Worm (Caenorhabditis elegans) whole organism, L4 larva: ENCODE data around the gene D2089.8.

Experiments used
- F26F4.8 ChIP-seq: fragments of 200-800 bp; sonication (Bioruptor generic); conservative IDR thresholded peaks from 2 replicates; pipeline ENCODE4 v1.3.6; 2022; ENCODE audit warnings: missing genetic modification characterization, missing compliant biosample characterization
- F37D6.2 ChIP-seq: sonication (generic microtip); optimal IDR thresholded peaks from 2 replicates; lab custom pipeline; 2016; ENCODE audit warnings: mild to moderate bottlenecking, missing genetic modification characterization, missing compliant biosample characterization
- F44E2.7 ChIP-seq: fragments of 200-800 bp; sonication (Bioruptor generic); IDR thresholded peaks from 2 replicates; pipeline ENCODE4 v2.1.2; 2022; ENCODE audit warnings: missing genetic modification characterization, missing compliant biosample characterization
- R02D3.7 ChIP-seq: fragments of 150-350 bp; sonication (generic microtip); optimal IDR thresholded peaks from 3 replicates; lab custom pipeline; 2014; ENCODE audit warnings: missing biosample characterization, missing genetic modification characterization
- T26A8.4 ChIP-seq: fragments of 200-800 bp; sonication (Bioruptor generic); IDR thresholded peaks from 2 replicates; pipeline ENCODE4 v1.3.6; 2022; ENCODE audit warnings: missing genetic modification characterization, missing compliant biosample characterization
- Y48G9A.11 ChIP-seq: fragments of 200-800 bp; sonication (Bioruptor generic); IDR thresholded peaks from 2 replicates; pipeline ENCODE4 v1.3.6; 2022; ENCODE audit warnings: missing genetic modification reagents, missing genetic modification characterization, missing compliant biosample characterization
- Y75B8A.6 ChIP-seq: fragments of 200-800 bp; sonication (Bioruptor generic); IDR thresholded peaks from 2 replicates; pipeline ENCODE4 v1.3.6; 2022; ENCODE audit warnings: missing genetic modification reagents, missing genetic modification characterization, missing compliant biosample characterization
- ZK337.2 ChIP-seq: fragments of 200-800 bp; sonication (Bioruptor generic); IDR thresholded peaks from 2 replicates; pipeline ENCODE4 v1.3.6; 2022; ENCODE audit warnings: missing genetic modification reagents, missing genetic modification characterization, missing compliant biosample characterization
- aha-1 ChIP-seq: fragments of 150-350 bp; peaks from one replicate; lab custom pipeline; 2014; ENCODE audit warnings: missing biosample characterization, missing genetic modification characterization
- aly-2 ChIP-seq: sonication (generic microtip); optimal IDR thresholded peaks from 2 replicates; lab custom pipeline; 2018; ENCODE audit warnings: missing biosample characterization, missing genetic modification characterization
- arid-1 ChIP-seq: fragments of 200-800 bp; sonication (Bioruptor generic); conservative IDR thresholded peaks from 2 replicates; pipeline ENCODE4 v1.3.6; 2022; ENCODE audit warnings: missing genetic modification reagents, missing genetic modification characterization, missing compliant biosample characterization
- ceh-20 ChIP-seq: fragments of 200-800 bp; sonication (Bioruptor generic); IDR thresholded peaks from 2 replicates; pipeline ENCODE4 v1.3.6; 2022; ENCODE audit warnings: missing genetic modification reagents, missing genetic modification characterization, missing compliant biosample characterization
- ceh-62 ChIP-seq: sonication (generic microtip); optimal IDR thresholded peaks from 2 replicates; lab custom pipeline; 2017; ENCODE audit warnings: missing biosample characterization, missing genetic modification characterization
- ceh-82 ChIP-seq: sonication (generic microtip); optimal IDR thresholded peaks from 2 replicates; lab custom pipeline; 2017; ENCODE audit warnings: missing biosample characterization, missing genetic modification characterization
- ces-1 ChIP-seq: fragments of 150-350 bp; sonication (generic microtip); optimal IDR thresholded peaks from 4 replicates; lab custom pipeline; 2014; ENCODE audit warnings: missing biosample characterization, missing genetic modification reagents, missing genetic modification characterization
- egl-43 ChIP-seq: fragments of 200-800 bp; sonication (Bioruptor generic); IDR thresholded peaks from 2 replicates; pipeline ENCODE4 v1.3.6; 2022; ENCODE audit warnings: missing genetic modification reagents, missing genetic modification characterization, missing compliant biosample characterization
- hif-1 ChIP-seq, 2 experiments: sonication (generic microtip); optimal IDR thresholded peaks; 2 replicates each; lab custom pipeline; 2016 to 2017; ENCODE audit warnings: missing compliant biosample characterization in 2 of 2, missing genetic modification characterization in 2 of 2, missing genetic modification reagents in 2 of 2, missing genotype in 2 of 2, mild to moderate bottlenecking in 1 of 2
- hlh-11 ChIP-seq: fragments of 200-800 bp; sonication (Bioruptor generic); optimal IDR thresholded peaks from 2 replicates; lab custom pipeline; 2018; ENCODE audit warnings: mild to moderate bottlenecking, missing genetic modification characterization, missing compliant biosample characterization
- lim-7 ChIP-seq: fragments of 200-800 bp; sonication (Bioruptor generic); IDR thresholded peaks from 2 replicates; pipeline ENCODE4 v1.3.6; 2022; ENCODE audit warnings: missing genetic modification characterization, missing compliant biosample characterization
- lin-13 ChIP-seq: fragments of 150-350 bp; optimal IDR thresholded peaks from 2 replicates; lab custom pipeline; 2014; ENCODE audit warnings: missing biosample characterization, missing genetic modification reagents, missing genetic modification characterization
- lsy-2 ChIP-seq, 2 experiments: fragments of 150-350 bp in 1 of 2; sonication (generic microtip) in 1 of 2; optimal IDR thresholded peaks; 2 replicates each; lab custom pipeline; 2014 to 2017; ENCODE audit warnings: missing biosample characterization in 2 of 2, missing genetic modification characterization in 2 of 2
- madf-5 ChIP-seq, 2 experiments: fragments of 200-800 bp; sonication (Bioruptor generic); IDR thresholded peaks; 2 replicates each; pipeline ENCODE4 v1.3.6; 2022; ENCODE audit warnings: missing compliant biosample characterization in 2 of 2, missing genetic modification characterization in 2 of 2
- madf-9 ChIP-seq: fragments of 200-800 bp; sonication (Bioruptor generic); conservative IDR thresholded peaks from 2 replicates; pipeline ENCODE4 v1.3.6; 2022; ENCODE audit warnings: missing genetic modification reagents, missing genetic modification characterization, missing compliant biosample characterization
- mdl-1 ChIP-seq, 2 experiments: fragments of 150-350 bp in 1 of 2; sonication (generic microtip) in 1 of 2; optimal IDR thresholded peaks; 2 replicates each; lab custom pipeline; 2014 to 2017; ENCODE audit warnings: missing biosample characterization in 2 of 2, missing genetic modification characterization in 2 of 2
- mdt-29 ChIP-seq: fragments of 200-800 bp; sonication (Bioruptor generic); IDR thresholded peaks from 2 replicates; pipeline ENCODE4 v1.3.6; 2022; ENCODE audit warnings: missing genetic modification reagents, missing genetic modification characterization, missing compliant biosample characterization
- mxl-3 ChIP-seq: fragments of 200-800 bp; sonication (Bioruptor generic); optimal IDR thresholded peaks from 2 replicates; lab custom pipeline; 2018; ENCODE audit warnings: mild to moderate bottlenecking, missing genetic modification characterization, missing compliant biosample characterization
- nhr-10 ChIP-seq: fragments of 150-350 bp; optimal IDR thresholded peaks from 2 replicates; lab custom pipeline; 2014; ENCODE audit warnings: missing biosample characterization, missing genetic modification characterization
- nhr-28 ChIP-seq: fragments of 150-350 bp; optimal IDR thresholded peaks from 2 replicates; lab custom pipeline; 2014; ENCODE audit warnings: missing biosample characterization, missing genetic modification characterization
- nhr-42 ChIP-seq: fragments of 200-800 bp; sonication (Bioruptor generic); IDR thresholded peaks from 2 replicates; pipeline ENCODE4 v1.3.6; 2022; ENCODE audit warnings: missing genetic modification characterization, missing compliant biosample characterization
- nhr-48 ChIP-seq: sonication (generic microtip); optimal IDR thresholded peaks from 2 replicates; lab custom pipeline; 2016; ENCODE audit warnings: mild to moderate bottlenecking, missing genetic modification characterization, missing compliant biosample characterization
- nhr-76 ChIP-seq: fragments of 150-350 bp; optimal IDR thresholded peaks from 2 replicates; lab custom pipeline; 2014; ENCODE audit warnings: missing biosample characterization, missing genetic modification characterization
- php-3 ChIP-seq: fragments of 200-800 bp; sonication (Bioruptor generic); IDR thresholded peaks from 2 replicates; pipeline ENCODE4 v1.3.6; 2022; ENCODE audit warnings: missing genetic modification reagents, missing genetic modification characterization, missing compliant biosample characterization
- rbr-2 ChIP-seq: sonication (generic microtip); optimal IDR thresholded peaks from 2 replicates; lab custom pipeline; 2016; ENCODE audit warnings: missing genotype, missing genetic modification characterization, missing compliant biosample characterization
- sdz-12 ChIP-seq: fragments of 200-800 bp; sonication (Bioruptor generic); optimal IDR thresholded peaks from 2 replicates; lab custom pipeline; 2018; ENCODE audit warnings: mild to moderate bottlenecking, missing genetic modification characterization, missing compliant biosample characterization
- snpc-4 ChIP-seq: fragments of 150-350 bp; optimal IDR thresholded peaks from 2 replicates; lab custom pipeline; 2014; ENCODE audit warnings: missing biosample characterization, missing genetic modification characterization
- spr-1 ChIP-seq: sonication (generic microtip); optimal IDR thresholded peaks from 2 replicates; lab custom pipeline; 2016; ENCODE audit warnings: mild to moderate bottlenecking, missing genetic modification characterization, missing compliant biosample characterization
- tag-97 ChIP-seq: fragments of 200-800 bp; sonication (Bioruptor generic); IDR thresholded peaks from 2 replicates; pipeline ENCODE4 v1.3.6; 2022; ENCODE audit warnings: missing genetic modification characterization, missing compliant biosample characterization
- unc-130 ChIP-seq: sonication (generic microtip); optimal IDR thresholded peaks from 2 replicates; lab custom pipeline; 2016; ENCODE audit warnings: missing genetic modification reagents, missing genetic modification characterization, missing compliant biosample characterization
- unc-39 ChIP-seq: sonication (generic microtip); optimal IDR thresholded peaks from 2 replicates; lab custom pipeline; 2017; ENCODE audit warnings: missing biosample characterization, missing genetic modification characterization
- vab-7 ChIP-seq: fragments of 200-800 bp; sonication (Bioruptor generic); IDR thresholded peaks from 2 replicates; pipeline ENCODE4 v1.3.6; 2022; ENCODE audit warnings: missing genetic modification reagents, missing genetic modification characterization, missing compliant biosample characterization
- zip-2 ChIP-seq: fragments of 150-350 bp; optimal IDR thresholded peaks from 2 replicates; lab custom pipeline; 2014; ENCODE audit warnings: missing biosample characterization, missing genetic modification characterization
- ztf-11 ChIP-seq: fragments of 150-350 bp; optimal IDR thresholded peaks from 2 replicates; lab custom pipeline; 2014; ENCODE audit warnings: missing biosample characterization, missing genetic modification characterization
- ztf-7 ChIP-seq: fragments of 150-350 bp; optimal IDR thresholded peaks from 2 replicates; lab custom pipeline; 2014; ENCODE audit warnings: missing biosample characterization, missing genetic modification characterization

Gene D2089.8

DNA sequence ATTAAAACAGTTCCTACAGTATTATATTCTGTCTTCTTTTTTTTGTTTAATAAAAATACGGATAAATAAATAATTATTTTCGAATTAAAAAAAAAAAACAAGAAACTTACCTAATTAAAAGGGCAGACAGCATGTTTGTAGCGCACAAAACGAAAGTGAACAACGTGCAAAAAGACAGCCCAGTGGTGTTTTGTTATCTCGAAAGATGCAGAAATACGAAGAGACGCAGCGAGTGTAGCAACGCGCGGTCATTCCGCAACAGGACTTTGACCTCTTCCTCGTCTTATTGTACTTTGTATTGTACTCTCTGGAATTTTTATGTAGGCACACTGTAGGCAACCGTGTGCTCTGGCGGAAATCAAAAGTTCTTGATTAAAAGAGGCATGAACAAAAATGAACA lies 31.1 kb upstream of the D2089.8 start, which contains the start of gene gbh-1 (continued):
- TF ChIP-seq ceh-20 (GFP tag; lab: Robert Waterston, UW) (no peak), hlh-11 (tag; lab: Kevin White, UChicago) (peak; percentile 59), nhr-28 (tag; lab: Kevin White, UChicago) (peak; percentile 99), Y48G9A.11 (GFP tag; lab: Robert Waterston, UW) (no peak), nhr-48 (tag; lab: Kevin White, UChicago) (peak; percentile 32), vab-7 (GFP tag; lab: Robert Waterston, UW) (no peak), egl-43 (no peak), tag-97 (GFP tag; lab: Robert Waterston, UW) (no peak), T26A8.4 (GFP tag; lab: Robert Waterston, UW) (no peak), madf-9 (GFP tag; lab: Robert Waterston, UW) (peak; percentile 73), madf-5 (GFP tag; IDR thresholded peaks at IDR 0.05; lab: Robert Waterston, UW) (no peak), php-3 (GFP tag; lab: Robert Waterston, UW) (0 out of 2 replicates have a peak, but pooled peaks have one; percentile 22), hif-1 (tag; optimal IDR thresholded peaks at IDR 0.05; lab: Kevin White, UChicago) (peak in 1 of 2 experiments; percentile 73), mdt-29 (GFP tag; lab: Robert Waterston, UW) (no peak), mxl-3 (GFP tag; lab: Kevin White, UChicago) (peak; percentile 50)

- peak; percentile 91 for TF ChIP-seq aha-1 (tag; lab: Kevin White, UChicago)
- no peak for TF ChIP-seq sdz-12 (GFP tag; lab: Kevin White, UChicago)
- TF ChIP-seq, all 104 proteins: peak for 1
Measured at ce11 chrII:10684954-10685353, 22.4 kb upstream of the D2089.8 start.

DNA sequence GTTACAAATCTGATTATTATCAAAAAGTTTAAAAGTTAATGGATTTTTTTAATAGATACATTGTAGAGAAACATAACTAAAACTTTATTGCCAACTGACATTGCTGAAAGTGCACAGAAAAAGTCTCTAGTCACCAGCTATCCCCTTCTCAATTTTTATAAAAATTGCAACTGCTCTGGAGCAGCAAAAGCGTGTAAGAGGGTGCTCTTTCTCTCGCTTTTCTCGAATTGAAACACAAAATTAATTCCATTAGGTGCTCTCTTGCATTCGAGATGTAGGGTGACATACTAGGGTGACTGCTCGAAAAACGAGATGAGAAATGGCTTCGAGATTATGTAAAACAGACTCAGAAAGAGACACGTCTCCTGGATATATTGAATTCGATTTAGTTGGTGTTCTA lies 18.0 kb upstream of the D2089.8 start:
- no peak for TF ChIP-seq ztf-11 (tag; lab: Kevin White, UChicago)
- no peak for TF ChIP-seq unc-39 (tag; lab: Kevin White, UChicago)
- no peak for TF ChIP-seq ceh-62
- TF ChIP-seq aha-1 (tag; lab: Kevin White, UChicago): peak; percentile 66
- no peak for TF ChIP-seq nhr-28 (tag; lab: Kevin White, UChicago)
- no peak for TF ChIP-seq nhr-10 (tag; lab: Kevin White, UChicago)
- TF ChIP-seq spr-1 (tag; lab: Kevin White, UChicago): no peak

DNA sequence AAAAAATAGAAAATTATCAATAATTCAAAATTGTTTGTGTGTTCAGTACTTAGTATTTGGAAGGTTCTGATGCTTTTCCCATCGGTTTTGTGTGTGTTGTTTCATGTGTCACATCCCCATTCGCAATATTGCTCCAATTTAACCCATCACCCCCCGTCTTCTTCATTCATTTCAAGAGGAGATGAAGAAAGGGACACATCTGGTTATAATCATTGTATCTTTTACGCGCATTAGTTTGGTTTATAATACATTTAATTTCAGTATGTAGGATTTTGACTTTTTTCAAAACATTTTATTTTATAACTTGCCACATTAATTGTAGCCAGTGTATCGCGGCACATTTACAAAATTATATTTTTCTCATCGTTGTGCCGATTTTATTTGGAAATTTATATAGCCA lies 17.5 kb upstream of the D2089.8 start:
- TF ChIP-seq snpc-4 (tag; lab: Kevin White, UChicago) (no peak), F44E2.7 (GFP tag; lab: Robert Waterston, UW) (no peak), R02D3.7 (no peak), unc-39 (tag; lab: Kevin White, UChicago) (no peak), ces-1 (GFP tag; lab: Kevin White, UChicago) (no peak), ztf-7 (no peak), F37D6.2 (tag; lab: Kevin White, UChicago) (no peak), F26F4.8 (GFP tag; lab: Robert Waterston, UW) (no peak), ztf-11 (tag; lab: Kevin White, UChicago) (no peak), lin-13 (GFP tag; lab: Kevin White, UChicago) (no peak), aha-1 (tag; lab: Kevin White, UChicago) (no peak), sdz-12 (GFP tag; lab: Kevin White, UChicago) (no peak), mdl-1 (tag; optimal IDR thresholded peaks at IDR 0.05; lab: Kevin White, UChicago) (no peak), lim-7 (GFP tag; lab: Robert Waterston, UW) (no peak), lsy-2 (tag; optimal IDR thresholded peaks at IDR 0.05; lab: Kevin White, UChicago) (no peak), hif-1 (tag; optimal IDR thresholded peaks at IDR 0.05; lab: Kevin White, UChicago) (no peak)

DNA sequence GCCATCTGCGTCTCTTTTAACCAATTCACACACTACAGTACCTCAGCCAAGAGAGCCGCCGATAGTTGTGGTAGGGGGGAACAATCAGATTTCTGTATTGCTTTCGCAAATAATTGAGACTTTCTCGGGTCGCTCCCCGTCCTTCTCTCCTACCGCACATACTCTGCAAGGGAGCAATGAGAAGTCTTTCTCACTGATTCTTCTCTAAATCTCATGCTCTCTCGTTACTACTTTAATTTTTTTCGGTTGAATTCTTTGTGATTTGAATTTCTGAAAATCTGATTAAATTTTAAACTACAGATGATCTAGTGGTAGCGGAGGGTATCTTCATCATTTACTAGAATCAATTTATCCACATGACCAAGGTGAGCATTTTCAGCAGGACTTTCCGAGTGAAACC lies 12.7 kb upstream of the D2089.8 start, which contains the start of gene ptb-1:
Gene ptb-1 (plus strand): TSS at position 301 of the 400 bp plus-strand sequence.
- TF ChIP-seq nhr-76 (tag; lab: Kevin White, UChicago): no peak
- TF ChIP-seq mdt-29 (GFP tag; lab: Robert Waterston, UW): no peak
- no peak for TF ChIP-seq ZK337.2
- no peak for TF ChIP-seq ces-1 (GFP tag; lab: Kevin White, UChicago)
- no peak for TF ChIP-seq rbr-2 (tag; lab: Kevin White, UChicago)
- TF ChIP-seq snpc-4 (tag; lab: Kevin White, UChicago): no peak
- no peak for TF ChIP-seq unc-130 (GFP tag; lab: Kevin White, UChicago)
- TF ChIP-seq egl-43: no peak
- TF ChIP-seq zip-2 (tag; lab: Kevin White, UChicago): no peak
- no peak for TF ChIP-seq arid-1 (GFP tag; lab: Robert Waterston, UW)
- no peak for TF ChIP-seq sdz-12 (GFP tag; lab: Kevin White, UChicago)
- no peak for TF ChIP-seq ceh-82 (tag; lab: Kevin White, UChicago)
- no peak for TF ChIP-seq nhr-42
- no peak for TF ChIP-seq vab-7 (GFP tag; lab: Robert Waterston, UW)
- TF ChIP-seq mxl-3 (GFP tag; lab: Kevin White, UChicago): no peak
- TF ChIP-seq aly-2 (tag; lab: Kevin White, UChicago): no peak
- TF ChIP-seq Y75B8A.6 (GFP tag; lab: Robert Waterston, UW): no peak
